Worm (Caenorhabditis elegans) whole organism, L4 larva: ENCODE data around the gene srh-218.

Source experiments
- D1046.2 ChIP-seq: fragments of 200-800 bp; sonication (Bioruptor generic); IDR thresholded peaks from 2 replicates; pipeline ENCODE4 v1.3.6; 2022; ENCODE audit warnings: missing genetic modification characterization, missing compliant biosample characterization
- F49E8.2 ChIP-seq: sonication (generic microtip); optimal IDR thresholded peaks from 2 replicates; lab custom pipeline; 2016; ENCODE audit warnings: missing compliant biosample characterization, mild to moderate bottlenecking, missing genetic modification characterization, borderline replicate concordance
- T26A8.4 ChIP-seq: fragments of 200-800 bp; sonication (Bioruptor generic); IDR thresholded peaks from 2 replicates; pipeline ENCODE4 v1.3.6; 2022; ENCODE audit warnings: missing genetic modification characterization, missing compliant biosample characterization
- aha-1 ChIP-seq: fragments of 150-350 bp; peaks from one replicate; lab custom pipeline; 2014; ENCODE audit warnings: missing biosample characterization, missing genetic modification characterization
- ceh-28 ChIP-seq: fragments of 150-350 bp; optimal IDR thresholded peaks from 2 replicates; lab custom pipeline; 2014; ENCODE audit warnings: missing biosample characterization, missing genetic modification reagents, missing genetic modification characterization
- ceh-32 ChIP-seq: sonication (generic microtip); optimal IDR thresholded peaks from 2 replicates; lab custom pipeline; 2016; ENCODE audit warnings: mild to moderate bottlenecking, missing genetic modification characterization, missing compliant biosample characterization; ENCODE audit not compliant: poor library complexity
- cey-2 ChIP-seq: sonication (generic microtip); optimal IDR thresholded peaks from 3 replicates; lab custom pipeline; 2017; ENCODE audit warnings: missing genetic modification characterization, mild to moderate bottlenecking, missing compliant biosample characterization, antibody characterized with exemption, borderline replicate concordance; ENCODE audit not compliant: insufficient read depth
- daf-16 ChIP-seq, 3 experiments: sonication (generic microtip); optimal IDR thresholded peaks; 2 replicates each; lab custom pipeline; 2016 to 2017; ENCODE audit warnings: missing genetic modification characterization in 3 of 3, missing genetic modification reagents in 3 of 3, mild to moderate bottlenecking in 2 of 3, missing compliant biosample characterization in 2 of 3, missing biosample characterization in 1 of 3, moderate library complexity in 1 of 3
- daf-19 ChIP-seq: fragments of 200-800 bp; sonication (Bioruptor generic); conservative IDR thresholded peaks from 2 replicates; pipeline ENCODE4 v1.3.6; 2022; ENCODE audit warnings: missing genetic modification characterization, missing compliant biosample characterization
- egl-27 ChIP-seq: sonication (generic microtip); optimal IDR thresholded peaks from 3 replicates; lab custom pipeline; 2017; ENCODE audit warnings: missing biosample characterization, missing genetic modification reagents, missing genetic modification characterization
- egl-43 ChIP-seq: fragments of 200-800 bp; sonication (Bioruptor generic); IDR thresholded peaks from 2 replicates; pipeline ENCODE4 v1.3.6; 2022; ENCODE audit warnings: missing genetic modification reagents, missing genetic modification characterization, missing compliant biosample characterization
- fos-1 ChIP-seq: fragments of 150-350 bp; optimal IDR thresholded peaks from 2 replicates; lab custom pipeline; 2014; ENCODE audit warnings: missing biosample characterization, missing genetic modification characterization
- hif-1 ChIP-seq, 2 experiments: sonication (generic microtip); optimal IDR thresholded peaks; 2 replicates each; lab custom pipeline; 2016 to 2017; ENCODE audit warnings: missing compliant biosample characterization in 2 of 2, missing genetic modification characterization in 2 of 2, missing genetic modification reagents in 2 of 2, missing genotype in 2 of 2, mild to moderate bottlenecking in 1 of 2
- hmg-1.1 ChIP-seq: fragments of 200-800 bp; sonication (Bioruptor generic); IDR thresholded peaks from 2 replicates; pipeline ENCODE4 v1.3.6; 2022; ENCODE audit warnings: missing genetic modification reagents, missing genetic modification characterization, missing compliant biosample characterization
- lin-1 ChIP-seq: fragments of 200-800 bp; sonication (Bioruptor generic); IDR thresholded peaks from 2 replicates; pipeline ENCODE4 v1.3.6; 2022; ENCODE audit warnings: missing genetic modification reagents, missing genetic modification characterization, missing compliant biosample characterization
- lin-13 ChIP-seq: fragments of 150-350 bp; optimal IDR thresholded peaks from 2 replicates; lab custom pipeline; 2014; ENCODE audit warnings: missing biosample characterization, missing genetic modification reagents, missing genetic modification characterization
- lin-15B ChIP-seq: fragments of 150-350 bp; sonication (generic microtip); optimal IDR thresholded peaks from 3 replicates; lab custom pipeline; 2014; ENCODE audit warnings: missing biosample characterization, missing genetic modification characterization
- lin-29 ChIP-seq: fragments of 200-800 bp; sonication (Bioruptor generic); IDR thresholded peaks from 2 replicates; pipeline ENCODE4 v1.3.6; 2022; ENCODE audit warnings: missing genetic modification reagents, missing genetic modification characterization, missing compliant biosample characterization
- lin-38 ChIP-seq: fragments of 200-800 bp; sonication (Bioruptor generic); IDR thresholded peaks from 2 replicates; pipeline ENCODE4 v1.3.6; 2022; ENCODE audit warnings: missing genetic modification reagents, missing genetic modification characterization, missing compliant biosample characterization
- lsy-2 ChIP-seq, 2 experiments: fragments of 150-350 bp in 1 of 2; sonication (generic microtip) in 1 of 2; optimal IDR thresholded peaks; 2 replicates each; lab custom pipeline; 2014 to 2017; ENCODE audit warnings: missing biosample characterization in 2 of 2, missing genetic modification characterization in 2 of 2
- madf-5 ChIP-seq, 2 experiments: fragments of 200-800 bp; sonication (Bioruptor generic); IDR thresholded peaks; 2 replicates each; pipeline ENCODE4 v1.3.6; 2022; ENCODE audit warnings: missing compliant biosample characterization in 2 of 2, missing genetic modification characterization in 2 of 2
- nhr-10 ChIP-seq: fragments of 150-350 bp; optimal IDR thresholded peaks from 2 replicates; lab custom pipeline; 2014; ENCODE audit warnings: missing biosample characterization, missing genetic modification characterization
- nhr-11 ChIP-seq: fragments of 150-350 bp; optimal IDR thresholded peaks from 2 replicates; lab custom pipeline; 2014; ENCODE audit warnings: missing biosample characterization, missing genetic modification characterization
- nhr-111 ChIP-seq: fragments of 200-800 bp; sonication (Bioruptor generic); optimal IDR thresholded peaks from 2 replicates; lab custom pipeline; 2018; ENCODE audit warnings: mild to moderate bottlenecking, missing genetic modification characterization, missing compliant biosample characterization
- nhr-25 ChIP-seq: sonication (generic microtip); optimal IDR thresholded peaks from 2 replicates; lab custom pipeline; 2017; ENCODE audit warnings: missing genetic modification characterization, mild to moderate bottlenecking, missing compliant biosample characterization, antibody characterized with exemption, moderate library complexity, borderline replicate concordance; ENCODE audit not compliant: insufficient read depth
- nhr-28 ChIP-seq: fragments of 150-350 bp; optimal IDR thresholded peaks from 2 replicates; lab custom pipeline; 2014; ENCODE audit warnings: missing biosample characterization, missing genetic modification characterization
- nhr-77 ChIP-seq: fragments of 150-350 bp; optimal IDR thresholded peaks from 2 replicates; lab custom pipeline; 2014; ENCODE audit warnings: missing biosample characterization, missing genetic modification characterization
- pha-4 ChIP-seq, 2 experiments: fragments of 150-350 bp in 1 of 2; fragments of 200-800 bp in 1 of 2; sonication (Bioruptor generic) in 1 of 2; IDR thresholded peaks in 1 of 2; optimal IDR thresholded peaks in 1 of 2; 2 replicates each; pipeline versions ENCODE4 v1.3.6 to Lab custom; 2014 to 2022; ENCODE audit warnings: missing genetic modification characterization in 2 of 2, missing genetic modification reagents in 2 of 2, missing biosample characterization in 1 of 2, missing compliant biosample characterization in 1 of 2
- pqm-1 ChIP-seq: sonication (generic microtip); optimal IDR thresholded peaks from 2 replicates; lab custom pipeline; 2017; ENCODE audit warnings: missing biosample characterization, missing genetic modification characterization
- set-16 ChIP-seq: fragments of 200-800 bp; sonication (Bioruptor generic); IDR thresholded peaks from 2 replicates; pipeline ENCODE4 v1.3.6; 2022; ENCODE audit warnings: missing genetic modification reagents, missing genetic modification characterization, missing compliant biosample characterization
- snpc-1.2 ChIP-seq: fragments of 200-800 bp; sonication (Bioruptor generic); IDR thresholded peaks from 2 replicates; pipeline ENCODE4 v1.3.6; 2022; ENCODE audit warnings: missing genetic modification reagents, missing genetic modification characterization, missing compliant biosample characterization
- snpc-4 ChIP-seq: fragments of 150-350 bp; optimal IDR thresholded peaks from 2 replicates; lab custom pipeline; 2014; ENCODE audit warnings: missing biosample characterization, missing genetic modification characterization
- tag-97 ChIP-seq: fragments of 200-800 bp; sonication (Bioruptor generic); IDR thresholded peaks from 2 replicates; pipeline ENCODE4 v1.3.6; 2022; ENCODE audit warnings: missing genetic modification characterization, missing compliant biosample characterization
- tra-1 ChIP-seq: fragments of 200-800 bp; sonication (Bioruptor generic); IDR thresholded peaks from 2 replicates; pipeline ENCODE4 v1.3.6; 2022; ENCODE audit warnings: missing genetic modification reagents, missing genetic modification characterization, missing compliant biosample characterization
- unc-39 ChIP-seq: sonication (generic microtip); optimal IDR thresholded peaks from 2 replicates; lab custom pipeline; 2017; ENCODE audit warnings: missing biosample characterization, missing genetic modification characterization
- unc-62 ChIP-seq, 3 experiments: fragments of 150-350 bp in 1 of 3; sonication (generic microtip); optimal IDR thresholded peaks in 2 of 3; peaks in 1 of 3; 1 replicate in 1 of 3; 2 replicates in 2 of 3; lab custom pipeline; 2014 to 2017; ENCODE audit warnings: missing biosample characterization in 3 of 3, missing genetic modification characterization in 3 of 3, missing genetic modification reagents in 3 of 3, missing genotype in 1 of 3
- zip-11 ChIP-seq: fragments of 200-800 bp; sonication (Bioruptor generic); IDR thresholded peaks from 2 replicates; pipeline ENCODE4 v1.3.6; 2022; ENCODE audit warnings: missing genetic modification characterization, missing compliant biosample characterization

The srh-218 gene

DNA sequence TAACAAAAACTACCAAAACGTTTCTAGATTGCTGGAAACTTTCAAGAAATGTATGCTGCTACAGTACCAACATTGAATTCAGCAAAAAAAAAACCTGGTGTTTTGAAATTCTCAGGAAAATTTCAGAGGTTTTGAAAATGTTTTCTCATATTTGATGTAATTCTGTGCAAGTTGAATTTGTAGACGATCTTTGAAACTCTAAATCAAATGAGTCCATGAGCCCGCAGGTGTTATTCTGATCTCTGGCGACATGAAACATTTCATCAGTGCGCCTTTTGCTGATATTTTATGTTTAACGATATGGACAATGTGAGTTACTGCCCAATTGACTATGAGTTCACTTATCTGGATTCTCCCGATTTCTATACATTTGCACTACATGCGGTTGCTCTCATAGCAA, at the start of gene srh-218:
Gene srh-218 (plus strand): TSS at position 301 of the 400 bp plus-strand sequence.
- TF ChIP-seq madf-5 (GFP tag; IDR thresholded peaks at IDR 0.05; lab: Robert Waterston, UW) (no peak), daf-19 (GFP tag; lab: Robert Waterston, UW) (no peak), set-16 (no peak), T26A8.4 (GFP tag; lab: Robert Waterston, UW) (no peak), egl-43 (GFP tag; lab: Robert Waterston, UW) (no peak)

DNA sequence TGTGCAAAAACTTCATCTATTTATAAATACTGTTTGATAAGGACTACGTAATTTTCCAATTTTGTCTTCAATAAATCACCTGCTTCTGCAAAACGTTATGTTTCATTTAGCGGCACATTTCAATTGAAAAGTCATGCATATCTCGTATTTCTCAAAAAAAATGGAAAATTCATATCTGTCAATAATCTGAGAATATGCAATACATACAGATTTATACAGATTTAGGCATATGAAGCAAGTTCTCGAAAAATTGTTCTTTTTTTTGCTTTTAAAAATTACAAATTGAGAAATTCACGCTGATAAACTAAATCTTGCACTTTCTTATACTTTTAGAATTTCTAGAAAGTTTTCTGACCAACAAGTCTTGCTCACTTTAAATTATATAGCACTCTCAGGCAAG, 49.6 kb upstream of the srh-218 start, which contains the start of gene T26H5.11:
Gene T26H5.11 (minus strand): TSS at position 101 of the 400 bp plus-strand sequence.
- TF ChIP-seq lin-38 (GFP tag; lab: Robert Waterston, UW): no peak
- TF ChIP-seq tag-97: no peak
- TF ChIP-seq snpc-4 (tag; lab: Kevin White, UChicago): no peak
- TF ChIP-seq tra-1 (GFP tag; lab: Robert Waterston, UW): no peak
- TF ChIP-seq egl-27 (tag; lab: Kevin White, UChicago): no peak
- no peak for TF ChIP-seq nhr-111
- no peak for TF ChIP-seq pha-4 (GFP tag; IDR thresholded peaks at IDR 0.05; lab: Robert Waterston, UW)
- no peak for TF ChIP-seq pha-4 (tag; optimal IDR thresholded peaks at IDR 0.05; lab: Kevin White, UChicago)
- no peak for TF ChIP-seq aha-1 (tag; lab: Kevin White, UChicago)
- no peak for TF ChIP-seq nhr-11
- no peak for TF ChIP-seq unc-39
- no peak for TF ChIP-seq nhr-25 (tag; lab: Kevin White, UChicago)

DNA sequence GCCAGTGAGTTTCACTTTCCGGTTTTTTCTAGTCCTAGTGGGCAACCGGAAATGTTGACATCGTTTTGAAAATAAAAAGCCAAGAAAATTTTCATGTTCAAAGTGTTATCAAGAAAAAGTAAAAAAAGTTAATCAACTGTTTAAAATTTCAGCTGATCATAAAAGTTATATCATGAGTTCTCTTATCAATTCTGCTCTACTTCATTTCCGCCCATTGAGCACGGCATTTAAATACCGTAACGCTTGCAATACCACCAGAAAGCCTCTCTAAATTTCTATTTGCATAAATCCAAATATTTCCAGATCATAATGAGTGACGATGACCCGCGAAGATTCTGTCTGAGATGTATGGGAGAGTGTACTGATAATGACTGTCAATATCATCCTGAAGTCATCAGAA, 49.2 kb upstream of the srh-218 start, which contains the start of gene T26H5.9:
Gene T26H5.9 (plus strand): TSS at position 302 of the 400 bp plus-strand sequence.
- TF ChIP-seq lin-15B (tag; lab: Kevin White, UChicago): no peak
- peak; percentile 12 for TF ChIP-seq pqm-1 (tag; lab: Kevin White, UChicago)
- TF ChIP-seq tra-1 (GFP tag; lab: Robert Waterston, UW): no peak
- peak; percentile 45 for TF ChIP-seq nhr-28 (tag; lab: Kevin White, UChicago)
- TF ChIP-seq D1046.2 (GFP tag; lab: Robert Waterston, UW): no peak
- TF ChIP-seq daf-16 (GFP tag; optimal IDR thresholded peaks at IDR 0.05; lab: Kevin White, UChicago): no peak
- peak; percentile 39 for TF ChIP-seq daf-16 (tag; optimal IDR thresholded peaks at IDR 0.05; lab: Kevin White, UChicago)
- no peak for TF ChIP-seq ceh-32 (tag; lab: Kevin White, UChicago)
- TF ChIP-seq unc-62 (GFP tag; optimal IDR thresholded peaks at IDR 0.05 in 1 of 2; lab: Kevin White, UChicago): peak in 1 of 2 experiments; percentile 92
- TF ChIP-seq unc-62 (tag; optimal IDR thresholded peaks at IDR 0.05; lab: Kevin White, UChicago): no peak
- no peak for TF ChIP-seq lin-1 (GFP tag; lab: Robert Waterston, UW)

DNA sequence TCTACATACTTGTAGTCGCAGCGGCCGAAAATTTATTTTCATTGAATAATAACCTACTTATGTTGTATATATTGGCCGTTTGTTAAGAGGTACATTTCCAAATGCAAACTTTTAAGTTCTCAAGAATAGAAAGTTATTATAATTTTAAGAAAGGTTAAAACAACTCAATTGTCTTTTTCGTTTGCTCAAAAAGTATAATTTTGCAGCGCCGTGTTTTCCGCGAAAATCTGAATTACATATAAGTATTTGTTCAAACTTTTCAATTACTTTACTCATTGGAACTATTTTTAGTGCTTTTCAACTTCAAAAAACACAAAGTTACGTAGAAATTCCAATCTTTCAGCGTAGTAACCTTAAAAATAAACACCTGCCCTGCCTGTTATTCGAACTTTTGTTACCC, 48.3 kb upstream of the srh-218 start, which contains the start of gene srh-239:
Gene srh-239 (plus strand): TSS at position 301 of the 400 bp plus-strand sequence.
- TF ChIP-seq ceh-32 (tag; lab: Kevin White, UChicago) (no peak), hif-1 (tag; optimal IDR thresholded peaks at IDR 0.05; lab: Kevin White, UChicago) (no peak), fos-1 (tag; lab: Kevin White, UChicago) (no peak), snpc-1.2 (GFP tag; lab: Robert Waterston, UW) (no peak), F49E8.2 (tag; lab: Kevin White, UChicago) (no peak), aha-1 (tag; lab: Kevin White, UChicago) (no peak), lsy-2 (tag; optimal IDR thresholded peaks at IDR 0.05; lab: Kevin White, UChicago) (no peak), lin-29 (no peak), cey-2 (no peak), lin-13 (GFP tag; lab: Kevin White, UChicago) (no peak), zip-11 (GFP tag; lab: Robert Waterston, UW) (no peak), hmg-1.1 (GFP tag; lab: Robert Waterston, UW) (no peak), lin-15B (tag; lab: Kevin White, UChicago) (no peak), ceh-28 (tag; lab: Kevin White, UChicago) (no peak), nhr-25 (tag; lab: Kevin White, UChicago) (no peak), nhr-77 (tag; lab: Kevin White, UChicago) (no peak), nhr-10 (tag; lab: Kevin White, UChicago) (no peak)
